Fruit fly (Drosophila melanogaster) S2 (cell line): ENCODE measurements around the gene CG4829.

Source experiments
- CG8478 ChIP-seq: fragments of >200 bp; optimal IDR thresholded peaks from 2 replicates; lab custom pipeline; 2018
- CTCF ChIP-seq, 2 experiments: fragments of >200 bp; optimal IDR thresholded peaks; 2 replicates each; lab custom pipeline; 2018

- TF ChIP-seq CG8478 (lab: Kevin White, UChicago) (no peak), CTCF (optimal IDR thresholded peaks at IDR 0.05; lab: Kevin White, UChicago) (no peak)
Observed at dm6 chrX:16787416-16787900, 24.0 kb upstream of the CG4829 start.
